Worm (Caenorhabditis elegans) whole organism, L4 larva: ENCODE measurements around the gene fbxa-104.

Experiments
- Y105C5A.15 ChIP-seq: fragments of 200-800 bp; sonication (Bioruptor generic); IDR thresholded peaks from 2 replicates; pipeline ENCODE4 v1.3.6; 2022; ENCODE audit warnings: missing genetic modification characterization, missing compliant biosample characterization
- daf-12 ChIP-seq: fragments of 150-350 bp; optimal IDR thresholded peaks from 2 replicates; lab custom pipeline; 2014; ENCODE audit warnings: missing biosample characterization, missing genetic modification reagents, missing genetic modification characterization
- fkh-10 ChIP-seq: fragments of 150-350 bp; optimal IDR thresholded peaks from 2 replicates; lab custom pipeline; 2014; ENCODE audit warnings: missing biosample characterization, missing genetic modification reagents, missing genetic modification characterization

DNA sequence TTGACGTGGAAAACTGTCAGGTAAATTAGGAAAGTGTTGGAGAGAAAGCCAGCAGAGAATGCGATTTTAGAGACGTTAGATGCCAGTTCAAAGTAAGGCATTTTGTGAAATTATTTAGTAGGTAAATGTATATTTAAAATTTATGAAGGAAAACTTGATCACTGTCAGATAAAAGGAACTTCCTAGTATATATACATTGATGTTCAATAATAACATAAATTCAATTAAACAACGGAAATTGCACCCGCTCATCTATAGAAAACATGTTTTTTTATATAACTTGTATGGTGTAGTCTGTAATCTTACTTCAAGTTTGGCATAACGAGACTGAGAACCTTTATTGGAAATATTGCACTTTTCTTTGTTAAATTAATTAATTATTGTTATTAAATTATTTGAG, 35.6 kb upstream of the fbxa-104 start, which contains the start of gene str-71:
- no peak for TF ChIP-seq Y105C5A.15 (GFP tag; lab: Robert Waterston, UW)
- TF ChIP-seq daf-12 (tag; lab: Kevin White, UChicago) = no peak
- TF ChIP-seq fkh-10 (GFP tag; lab: Kevin White, UChicago) = no peak
